Fruit fly (Drosophila melanogaster) whole organism, wandering third instar larva: Measurements from ENCODE around the gene mRpL15.

Experiments
- Abd-B ChIP-seq: fragments of >200 bp; optimal IDR thresholded peaks from 2 replicates; lab custom pipeline; 2017; ENCODE audit warnings: missing biosample characterization, missing genetic modification characterization
- CG32264 ChIP-seq: fragments of 200-800 bp; sonication (Bioruptor generic); optimal IDR thresholded peaks from 2 replicates; lab custom pipeline; 2016; ENCODE audit warnings: missing biosample characterization, missing genetic modification characterization
- CG9705 ChIP-seq: fragments of 200-800 bp; sonication (Bioruptor generic); optimal IDR thresholded peaks from 2 replicates; lab custom pipeline; 2018; ENCODE audit warnings: missing biosample characterization, mild to moderate bottlenecking, missing genetic modification characterization
- CrebA ChIP-seq: fragments of 200-800 bp; sonication (Bioruptor generic); optimal IDR thresholded peaks from 2 replicates; lab custom pipeline; 2016; ENCODE audit warnings: missing biosample characterization, mild to moderate bottlenecking, missing genetic modification characterization, borderline replicate concordance
- Dfd ChIP-seq: fragments of >200 bp; optimal IDR thresholded peaks from 2 replicates; lab custom pipeline; 2017; ENCODE audit warnings: missing biosample characterization, missing genetic modification characterization
- Dif ChIP-seq: fragments of 200-275, 200-300 bp; sonication (Bioruptor generic); optimal IDR thresholded peaks from 2 replicates; lab custom pipeline; 2018; ENCODE audit warnings: missing biosample characterization, missing genetic modification characterization; ENCODE audit not compliant: partially characterized antibody
- GATAd ChIP-seq: sonication (Bioruptor generic); optimal IDR thresholded peaks from 2 replicates; lab custom pipeline; 2016; ENCODE audit warnings: missing biosample characterization, missing genetic modification characterization
- HLH106 ChIP-seq: fragments of 200-800 bp; optimal IDR thresholded peaks from 3 replicates; lab custom pipeline; 2019; ENCODE audit warnings: missing biosample characterization, mild to moderate bottlenecking, missing genetic modification characterization, moderate library complexity
- Hnf4 ChIP-seq: fragments of 200-800 bp; sonication (Bioruptor generic); optimal IDR thresholded peaks from 2 replicates; lab custom pipeline; 2016; ENCODE audit warnings: missing biosample characterization, mild to moderate bottlenecking, missing genetic modification characterization
- Hr78 ChIP-seq: fragments of >200 bp; optimal IDR thresholded peaks from 2 replicates; lab custom pipeline; 2017; ENCODE audit warnings: missing biosample characterization, missing genetic modification characterization
- Hr83 ChIP-seq: fragments of 200-300 bp; sonication (Bioruptor generic); optimal IDR thresholded peaks from 2 replicates; lab custom pipeline; 2016; ENCODE audit warnings: missing biosample characterization, mild to moderate bottlenecking, missing genetic modification characterization, moderate library complexity; ENCODE audit not compliant: poor library complexity, severe bottlenecking
- Jra ChIP-seq: sonication (Bioruptor generic); optimal IDR thresholded peaks from 2 replicates; lab custom pipeline; 2016; ENCODE audit warnings: missing biosample characterization, missing genetic modification characterization
- Mio ChIP-seq: sonication (Bioruptor generic); optimal IDR thresholded peaks from 2 replicates; lab custom pipeline; 2016; ENCODE audit warnings: missing biosample characterization, missing genetic modification characterization
- Myc ChIP-seq: fragments of >200 bp; optimal IDR thresholded peaks from 2 replicates; lab custom pipeline; 2017
- N ChIP-seq: fragments of >200 bp; optimal IDR thresholded peaks from 2 replicates; lab custom pipeline; 2018; ENCODE audit warnings: missing biosample characterization, missing external identifiers, missing genetic modification characterization
- OdsH ChIP-seq: fragments of 200-800 bp; sonication (Bioruptor generic); optimal IDR thresholded peaks from 2 replicates; lab custom pipeline; 2016; ENCODE audit warnings: missing biosample characterization, mild to moderate bottlenecking, missing genetic modification characterization
- Rel ChIP-seq, 2 experiments: fragments of 200-800 bp; sonication (Bioruptor generic) in 1 of 2; optimal IDR thresholded peaks; 2 replicates in 1 of 2; 3 replicates in 1 of 2; lab custom pipeline; 2016 to 2019; ENCODE audit warnings: mild to moderate bottlenecking in 2 of 2, missing biosample characterization in 2 of 2, missing genetic modification characterization in 2 of 2, moderate library complexity in 1 of 2
- Sp1 ChIP-seq: fragments of 200-800 bp; sonication (Bioruptor generic); optimal IDR thresholded peaks from 3 replicates; lab custom pipeline; 2019; ENCODE audit warnings: missing biosample characterization, mild to moderate bottlenecking, missing genetic modification characterization, moderate library complexity
- Vsx2 ChIP-seq: fragments of 200-300, 225-300 bp; sonication (Bioruptor generic); optimal IDR thresholded peaks from 2 replicates; lab custom pipeline; 2018; ENCODE audit warnings: missing biosample characterization, missing genetic modification characterization; ENCODE audit not compliant: partially characterized antibody
- br ChIP-seq: fragments of 200-800 bp; sonication (Bioruptor generic); optimal IDR thresholded peaks from 2 replicates; lab custom pipeline; 2016; ENCODE audit warnings: missing biosample characterization, missing genetic modification characterization
- brk ChIP-seq: fragments of 200-800 bp; sonication (Bioruptor generic); optimal IDR thresholded peaks from 2 replicates; lab custom pipeline; 2016; ENCODE audit warnings: missing biosample characterization, mild to moderate bottlenecking, missing genetic modification characterization
- dl ChIP-seq, 2 experiments: fragments of 175-275, 200-275 bp in 1 of 2; fragments of 200-275 bp in 1 of 2; sonication (Bioruptor generic); optimal IDR thresholded peaks; lab custom pipeline; 2018; ENCODE audit warnings: mild to moderate bottlenecking in 2 of 2, missing biosample characterization in 2 of 2, missing genetic modification characterization in 2 of 2, moderate library complexity in 2 of 2; ENCODE audit not compliant: partially characterized antibody in 2 of 2, insufficient read depth in 1 of 2
- dmrt93B ChIP-seq: fragments of 200-800 bp; sonication (Bioruptor generic); optimal IDR thresholded peaks from 2 replicates; lab custom pipeline; 2018; ENCODE audit warnings: missing biosample characterization, mild to moderate bottlenecking, missing genetic modification characterization
- dsf ChIP-seq: sonication (Bioruptor generic); optimal IDR thresholded peaks from 2 replicates; lab custom pipeline; 2016; ENCODE audit warnings: missing biosample characterization, missing genetic modification characterization, borderline replicate concordance
- ey ChIP-seq: fragments of 200-800 bp; sonication (Bioruptor generic); optimal IDR thresholded peaks from 2 replicates; lab custom pipeline; 2016; ENCODE audit warnings: missing biosample characterization, missing genetic modification characterization
- foxo ChIP-seq, 2 experiments: fragments of 200-800 bp; sonication (Bioruptor generic); optimal IDR thresholded peaks; 2 replicates in 1 of 2; 3 replicates in 1 of 2; lab custom pipeline; 2016 to 2017; ENCODE audit warnings: missing biosample characterization in 2 of 2, missing genetic modification characterization in 2 of 2
- fru ChIP-seq: fragments of 200-800 bp; sonication (Bioruptor generic); optimal IDR thresholded peaks from 3 replicates; lab custom pipeline; 2016; ENCODE audit warnings: missing biosample characterization, mild to moderate bottlenecking, missing genetic modification characterization
- h ChIP-seq: fragments of 200-800 bp; sonication (Bioruptor generic); optimal IDR thresholded peaks from 3 replicates; lab custom pipeline; 2016; ENCODE audit warnings: missing biosample characterization, mild to moderate bottlenecking, missing genetic modification characterization
- jim ChIP-seq: fragments of 175-275, 200-325 bp; sonication (Bioruptor generic); optimal IDR thresholded peaks from 2 replicates; lab custom pipeline; 2016; ENCODE audit warnings: missing biosample characterization, mild to moderate bottlenecking, missing genetic modification characterization
- lola ChIP-seq: fragments of >200 bp; optimal IDR thresholded peaks from 2 replicates; lab custom pipeline; 2017; ENCODE audit warnings: missing biosample characterization, missing genetic modification characterization
- pan ChIP-seq: fragments of >200 bp; optimal IDR thresholded peaks from 2 replicates; lab custom pipeline; 2017
- psq ChIP-seq: fragments of 200-800 bp; sonication (Bioruptor generic); optimal IDR thresholded peaks from 3 replicates; lab custom pipeline; 2017; ENCODE audit warnings: missing biosample characterization, mild to moderate bottlenecking, missing genetic modification characterization, moderate library complexity
- rgr ChIP-seq: fragments of 200-800 bp; sonication (Bioruptor generic); optimal IDR thresholded peaks from 3 replicates; lab custom pipeline; 2016; ENCODE audit warnings: missing biosample characterization, mild to moderate bottlenecking, missing genetic modification characterization
- sage ChIP-seq: fragments of 200-800 bp; sonication (Bioruptor generic); optimal IDR thresholded peaks from 2 replicates; lab custom pipeline; 2016; ENCODE audit warnings: missing biosample characterization, mild to moderate bottlenecking, missing genetic modification characterization
- sv ChIP-seq: fragments of 200-800 bp; sonication (Bioruptor generic); optimal IDR thresholded peaks from 3 replicates; lab custom pipeline; 2016; ENCODE audit warnings: missing biosample characterization, missing genetic modification characterization
- tai ChIP-seq: sonication (Bioruptor generic); optimal IDR thresholded peaks from 2 replicates; lab custom pipeline; 2016; ENCODE audit warnings: missing biosample characterization, missing genetic modification characterization
- usp ChIP-seq: fragments of >200 bp; optimal IDR thresholded peaks from 2 replicates; lab custom pipeline; 2017; ENCODE audit warnings: missing biosample characterization, missing genetic modification characterization
- woc ChIP-seq: sonication (Bioruptor generic); optimal IDR thresholded peaks from 2 replicates; lab custom pipeline; 2016; ENCODE audit warnings: missing biosample characterization, mild to moderate bottlenecking, missing genetic modification characterization

Gene mRpL15

dm6 chr3L:20396047-20396446 is 40.0 kb downstream of the mRpL15 start:
- TF ChIP-seq OdsH (GFP tag; lab: Kevin White, UChicago) = no peak
- no peak for TF ChIP-seq Abd-B (GFP tag; lab: Kevin White, UChicago)
- no peak for TF ChIP-seq dsf (GFP tag; lab: Kevin White, UChicago)
- TF ChIP-seq lola = no peak
- no peak for TF ChIP-seq HLH106 (tag; lab: Kevin White, UChicago)
- no peak for TF ChIP-seq brk

- TF ChIP-seq Dif (GFP tag; lab: Kevin White, UChicago) (no peak), N (GFP tag; lab: Kevin White, UChicago) (no peak), pan (no peak), CG32264 (GFP tag; lab: Kevin White, UChicago) (peak; percentile 33), Rel (GFP tag; optimal IDR thresholded peaks at IDR 0.05; lab: Kevin White, UChicago) (no peak), Rel (tag; optimal IDR thresholded peaks at IDR 0.05; lab: Kevin White, UChicago) (peak; percentile 91), usp (no peak), sv (GFP tag; lab: Kevin White, UChicago) (peak; percentile 8), dmrt93B (no peak), GATAd (no peak), dl (GFP tag; optimal IDR thresholded peaks at IDR 0.05; lab: Kevin White, UChicago; ENCODE audit: insufficient read depth in 1 of 2, partially characterized antibody in 2 of 2) (no peak), dsf (GFP tag; lab: Kevin White, UChicago) (no peak), Abd-B (GFP tag; lab: Kevin White, UChicago) (no peak), Dfd (GFP tag; lab: Kevin White, UChicago) (no peak), Hr83 (GFP tag; lab: Kevin White, UChicago) (peak; percentile 3), lola (no peak), h (GFP tag; lab: Kevin White, UChicago) (peak; percentile 68), foxo (GFP tag; optimal IDR thresholded peaks at IDR 0.05; lab: Kevin White, UChicago) (peak in 1 of 2 experiments; percentile 71), Vsx2 (GFP tag; lab: Kevin White, UChicago) (no peak), ey (GFP tag; lab: Kevin White, UChicago) (peak; percentile 54), rgr (GFP tag; lab: Kevin White, UChicago) (peak; percentile 62), Mio (GFP tag; lab: Kevin White, UChicago) (no peak), brk (peak; percentile 29), woc (peak; percentile 50), Myc (lab: Kevin White, UChicago) (no peak), jim (no peak), OdsH (GFP tag; lab: Kevin White, UChicago) (peak; percentile 58), Hr78 (GFP tag; lab: Kevin White, UChicago) (no peak), CrebA (GFP tag; lab: Kevin White, UChicago) (no peak), br (GFP tag; lab: Kevin White, UChicago) (peak; percentile 53), psq (GFP tag; lab: Kevin White, UChicago) (peak; percentile 59), tai (GFP tag; lab: Kevin White, UChicago) (no peak), fru (peak; percentile 68), Jra (GFP tag; lab: Kevin White, UChicago) (no peak), CG9705 (GFP tag; lab: Kevin White, UChicago) (no peak), Sp1 (GFP tag; lab: Kevin White, UChicago) (peak; percentile 46), sage (GFP tag; lab: Kevin White, UChicago) (no peak), Hnf4 (GFP tag; lab: Kevin White, UChicago) (peak; percentile 30), HLH106 (tag; lab: Kevin White, UChicago) (peak; percentile 25)
Observed at dm6 chr3L:20395257-20395909, 40.6 kb downstream of the mRpL15 start.
